Fruit fly (Drosophila melanogaster) Kc167 (cell line): ENCODE data around the gene CG43439.

Source experiments
- Myc ChIP-seq: fragments of >200 bp; optimal IDR thresholded peaks from 2 replicates; lab custom pipeline; 2017; ENCODE audit warnings: missing external identifiers
- Sin3A ChIP-seq: fragments of >200 bp; optimal IDR thresholded peaks from 2 replicates; lab custom pipeline; 2018; ENCODE audit warnings: missing external identifiers
- insv ChIP-seq: fragments of >200 bp; optimal IDR thresholded peaks from 3 replicates; lab custom pipeline; 2018; ENCODE audit warnings: missing external identifiers
- psq ChIP-seq: fragments of >200 bp; optimal IDR thresholded peaks from 2 replicates; lab custom pipeline; 2017; ENCODE audit warnings: missing external identifiers
- ttk ChIP-seq: sonication (Bioruptor generic); optimal IDR thresholded peaks from 2 replicates; lab custom pipeline; 2017; ENCODE audit warnings: missing external identifiers

DNA sequence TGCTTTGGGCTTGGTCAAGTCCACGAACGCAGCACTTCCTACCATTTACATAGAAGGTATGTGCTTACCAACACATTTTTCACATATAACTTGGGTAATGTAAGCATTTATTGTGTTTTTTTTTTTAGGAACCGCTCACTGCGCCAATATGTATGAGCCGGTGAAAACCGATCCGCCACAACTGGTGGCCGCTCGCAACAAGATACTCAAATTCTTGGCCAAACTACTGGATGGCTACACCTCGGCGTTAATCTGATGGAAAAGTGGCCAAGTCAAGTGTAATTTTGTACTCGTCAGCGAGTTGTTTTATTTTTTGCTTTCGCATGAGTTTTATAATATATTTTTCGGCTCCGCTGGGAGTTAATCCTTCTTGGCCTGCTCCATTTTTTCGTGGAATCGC, 13.1 kb downstream of the CG43439 start:
- no peak for TF ChIP-seq insv (lab: Kevin White, UChicago)
- no peak for TF ChIP-seq Myc (lab: Kevin White, UChicago)
- TF ChIP-seq psq (lab: Kevin White, UChicago) = no peak
- TF ChIP-seq ttk (lab: Kevin White, UChicago) = no peak
- no peak for TF ChIP-seq Sin3A (lab: Kevin White, UChicago)
